Fruit fly (Drosophila melanogaster) whole organism: ENCODE results near the gene CG14937.
A peak's percentile ranks its signal among the peaks of the same experiment; 100 is the strongest.

ENCODE experiments used
- CG8478 ChIP-seq: fragments of >200 bp; optimal IDR thresholded peaks from 2 replicates; lab custom pipeline; 2018; ENCODE audit warnings: inconsistent platforms
- Dll ChIP-seq: fragments of >200 bp; optimal IDR thresholded peaks from 2 replicates; lab custom pipeline; 2017
- EcR ChIP-seq, 2 experiments: fragments of >200 bp; optimal IDR thresholded peaks; 2 replicates each; lab custom pipeline; 2017; ENCODE audit warnings: missing biosample characterization in 2 of 2, missing genetic modification characterization in 2 of 2, missing genetic modification reagents in 2 of 2
- pan ChIP-seq: fragments of >200 bp; optimal IDR thresholded peaks from 2 replicates; lab custom pipeline; 2017
- psq ChIP-seq: fragments of >200 bp; optimal IDR thresholded peaks from 2 replicates; lab custom pipeline; 2017
- usp ChIP-seq: fragments of >200 bp; optimal IDR thresholded peaks from 2 replicates; lab custom pipeline; 2017; ENCODE audit warnings: missing biosample characterization, missing genetic modification characterization, mixed read lengths

The CG14937 gene

dm6 chr2L:11816376-11816775 lies 22.5 kb upstream of the CG14937 start:
- no peak for TF ChIP-seq EcR (GFP tag; optimal IDR thresholded peaks at IDR 0.05; lab: Kevin White, UChicago)

dm6 chr2L:11813665-11814087 lies 19.8 kb upstream of the CG14937 start, which contains the start of gene CycY:
CycY (minus strand) TSS chr2L:11813780.
- no peak for TF ChIP-seq psq (lab: Kevin White, UChicago)
- TF ChIP-seq pan, result no peak
- no peak for TF ChIP-seq CG8478 (lab: Kevin White, UChicago)
- no peak for TF ChIP-seq EcR (GFP tag; optimal IDR thresholded peaks at IDR 0.05; lab: Kevin White, UChicago)
- no peak for TF ChIP-seq usp
- TF ChIP-seq Dll (lab: Kevin White, UChicago), result no peak

- TF ChIP-seq usp (no peak), Dll (lab: Kevin White, UChicago) (peak; percentile 26)
Observed at dm6 chr2L:11812781-11813664, 19.1 kb upstream of the CG14937 start.

- TF ChIP-seq usp (no peak), Dll (lab: Kevin White, UChicago) (no peak), psq (lab: Kevin White, UChicago) (no peak), pan (no peak), EcR (GFP tag; optimal IDR thresholded peaks at IDR 0.05; lab: Kevin White, UChicago) (no peak), CG8478 (lab: Kevin White, UChicago) (no peak)
Observed at dm6 chr2L:11809823-11810222, 15.9 kb upstream of the CG14937 start.

- TF ChIP-seq usp (no peak), Dll (lab: Kevin White, UChicago) (peak; percentile 89)
Observed at dm6 chr2L:11808702-11809583, 15.1 kb upstream of the CG14937 start, which contains the start of gene crol. crol (minus strand) TSS chr2L:11809438.

- no peak for TF ChIP-seq usp
- TF ChIP-seq pan, result no peak
- TF ChIP-seq CG8478 (lab: Kevin White, UChicago), result no peak
- TF ChIP-seq EcR (GFP tag; optimal IDR thresholded peaks at IDR 0.05; lab: Kevin White, UChicago), result no peak
- TF ChIP-seq psq (lab: Kevin White, UChicago), result no peak
- no peak for TF ChIP-seq Dll (lab: Kevin White, UChicago)
Observed at dm6 chr2L:11808327-11808701, 14.4 kb upstream of the CG14937 start.

- peak in 1 of 2 experiments; percentile 29 for TF ChIP-seq EcR (GFP tag; optimal IDR thresholded peaks at IDR 0.05; lab: Kevin White, UChicago)
- no peak for TF ChIP-seq psq (lab: Kevin White, UChicago)
- peak; percentile 32 for TF ChIP-seq CG8478 (lab: Kevin White, UChicago)
- TF ChIP-seq Dll (lab: Kevin White, UChicago), result peak; percentile 70
Observed at dm6 chr2L:11807697-11808226, 13.9 kb upstream of the CG14937 start.

dm6 chr2L:11806701-11807674 lies 13.1 kb upstream of the CG14937 start:
- TF ChIP-seq psq (lab: Kevin White, UChicago) (peak; percentile 81), Dll (lab: Kevin White, UChicago) (peak; percentile 92), EcR (GFP tag; optimal IDR thresholded peaks at IDR 0.05; lab: Kevin White, UChicago) (no peak)

- TF ChIP-seq EcR (GFP tag; optimal IDR thresholded peaks at IDR 0.05; lab: Kevin White, UChicago) (no peak), pan (no peak), psq (lab: Kevin White, UChicago) (no peak), CG8478 (lab: Kevin White, UChicago) (no peak), usp (no peak), Dll (lab: Kevin White, UChicago) (no peak)
Observed at dm6 chr2L:11806022-11806700, 12.3 kb upstream of the CG14937 start.

dm6 chr2L:11804228-11805044 lies 10.6 kb upstream of the CG14937 start:
- no peak for TF ChIP-seq psq (lab: Kevin White, UChicago)
- peak; percentile 85 for TF ChIP-seq Dll (lab: Kevin White, UChicago)
- TF ChIP-seq pan, result no peak
